Worm (Caenorhabditis elegans) whole organism, L2 larva: ENCODE measurements around the gene magu-4.

Source experiments
- ama-1 ChIP-seq: fragments of 150-350 bp; optimal IDR thresholded peaks from 2 replicates; lab custom pipeline; 2018; ENCODE audit warnings: inconsistent platforms
- ceh-16 ChIP-seq: fragments of 150-350 bp; optimal IDR thresholded peaks from 2 replicates; lab custom pipeline; 2014; ENCODE audit warnings: missing biosample characterization, missing genetic modification characterization
- elt-1 ChIP-seq: fragments of 150-350 bp; optimal IDR thresholded peaks from 2 replicates; lab custom pipeline; 2014; ENCODE audit warnings: missing biosample characterization, missing genetic modification characterization
- lin-13 ChIP-seq: fragments of 150-350 bp; optimal IDR thresholded peaks from 2 replicates; lab custom pipeline; 2014; ENCODE audit warnings: missing biosample characterization, missing genetic modification reagents, missing genetic modification characterization
- lin-39 ChIP-seq: fragments of 150-350 bp; optimal IDR thresholded peaks from 2 replicates; lab custom pipeline; 2014; ENCODE audit warnings: missing biosample characterization, missing genetic modification reagents, missing genetic modification characterization
- mab-5 ChIP-seq: fragments of 150-350 bp; optimal IDR thresholded peaks from 2 replicates; lab custom pipeline; 2014; ENCODE audit warnings: missing biosample characterization, missing genetic modification characterization
- nhr-25 ChIP-seq: fragments of 150-350 bp; sonication (generic microtip); optimal IDR thresholded peaks from 3 replicates; lab custom pipeline; 2014; ENCODE audit warnings: missing biosample characterization, missing genetic modification characterization
- nhr-77 ChIP-seq: fragments of 150-350 bp; optimal IDR thresholded peaks from 2 replicates; lab custom pipeline; 2014; ENCODE audit warnings: missing biosample characterization, missing genetic modification characterization
- unc-55 ChIP-seq: fragments of 150-350 bp; sonication (generic microtip); optimal IDR thresholded peaks from 3 replicates; lab custom pipeline; 2014; ENCODE audit warnings: missing biosample characterization, missing genetic modification reagents, missing genetic modification characterization
- zag-1 ChIP-seq: fragments of 150-350 bp; optimal IDR thresholded peaks from 2 replicates; lab custom pipeline; 2014; ENCODE audit warnings: missing biosample characterization, missing genetic modification characterization
- ztf-11 ChIP-seq: sonication (generic microtip); optimal IDR thresholded peaks from 2 replicates; lab custom pipeline; 2017; ENCODE audit warnings: missing biosample characterization, missing genetic modification characterization
- ztf-4 ChIP-seq: fragments of 150-350 bp; optimal IDR thresholded peaks from 2 replicates; lab custom pipeline; 2014; ENCODE audit warnings: missing biosample characterization, missing genetic modification characterization

- no peak for TF ChIP-seq ama-1 (lab: Kevin White, UChicago)
- TF ChIP-seq nhr-77 (tag; lab: Kevin White, UChicago), result no peak
- no peak for TF ChIP-seq ztf-11 (tag; lab: Kevin White, UChicago)
- TF ChIP-seq mab-5 (tag; lab: Kevin White, UChicago), result no peak
- TF ChIP-seq lin-39, result no peak
- no peak for TF ChIP-seq nhr-25
- no peak for TF ChIP-seq lin-13 (GFP tag; lab: Kevin White, UChicago)
- TF ChIP-seq zag-1, result no peak
- no peak for TF ChIP-seq elt-1 (tag; lab: Kevin White, UChicago)
- TF ChIP-seq unc-55 (GFP tag; lab: Kevin White, UChicago), result no peak
- TF ChIP-seq ztf-4 (tag; lab: Kevin White, UChicago), result no peak
- TF ChIP-seq ceh-16 (tag; lab: Kevin White, UChicago), result no peak
Measured at ce11 chrIV:10053550-10053949, 44.0 kb downstream of the magu-4 start, which contains the start of gene srv-12.
